Fruit fly (Drosophila melanogaster) whole organism, embryonic: Measurements from ENCODE around the gene Rad9.

Source experiments
- Atf3 ChIP-seq: fragments of 200-800 bp; sonication (Bioruptor generic); optimal IDR thresholded peaks from 3 replicates; lab custom pipeline; 2016; ENCODE audit warnings: missing biosample characterization, missing genetic modification characterization
- Atf6 ChIP-seq: fragments of 200-800 bp; sonication (Bioruptor generic); IDR thresholded peaks from 2 replicates; pipeline ENCODE4 v1.3.6; 2022; ENCODE audit warnings: missing biosample characterization, missing genetic modification characterization
- C15 ChIP-seq: fragments of 200-800 bp; sonication (Bioruptor generic); IDR thresholded peaks from 3 replicates; pipeline ENCODE4 v1.3.6; 2022; ENCODE audit warnings: missing biosample characterization, missing genetic modification characterization
- CG10543 ChIP-seq: fragments of 200-800 bp; sonication (Bioruptor generic); optimal IDR thresholded peaks from 3 replicates; lab custom pipeline; 2017; ENCODE audit warnings: missing biosample characterization, mild to moderate bottlenecking, missing genetic modification characterization, moderate library complexity
- CG10654 ChIP-seq: fragments of 200-800 bp; sonication (Bioruptor generic); optimal IDR thresholded peaks from 2 replicates; lab custom pipeline; 2016; ENCODE audit warnings: missing biosample characterization, missing genetic modification characterization
- CG11456 ChIP-seq: fragments of 200-800 bp; sonication (Bioruptor generic); IDR thresholded peaks from 3 replicates; pipeline ENCODE4 v1.3.6; 2022; ENCODE audit warnings: missing biosample characterization, missing genetic modification characterization
- CG11504 ChIP-seq: fragments of 200-800 bp; sonication (Bioruptor generic); optimal IDR thresholded peaks from 3 replicates; lab custom pipeline; 2019; ENCODE audit warnings: missing biosample characterization, mild to moderate bottlenecking, missing genetic modification characterization, moderate library complexity
- CG14014 ChIP-seq: fragments of 200-800 bp; sonication (Bioruptor generic); IDR thresholded peaks from 2 replicates; pipeline ENCODE4 v1.3.6; 2022; ENCODE audit warnings: missing biosample characterization, missing genetic modification characterization
- CG14050 ChIP-seq: fragments of 200-800 bp; sonication (Bioruptor generic); IDR thresholded peaks from 3 replicates; pipeline ENCODE4 v1.3.6; 2022; ENCODE audit warnings: missing biosample characterization, missing genetic modification characterization
- CG16813 ChIP-seq: fragments of 200-800 bp; sonication (Bioruptor generic); IDR thresholded peaks from 3 replicates; pipeline ENCODE4 v1.3.6; 2022; ENCODE audit warnings: missing biosample characterization, missing genetic modification characterization; ENCODE audit not compliant: partially characterized antibody
- CG17186 ChIP-seq: fragments of 200-800 bp; sonication (Bioruptor generic); optimal IDR thresholded peaks from 3 replicates; lab custom pipeline; 2017; ENCODE audit warnings: missing biosample characterization, missing genetic modification reagents, missing genetic modification characterization
- CG17361 ChIP-seq: fragments of 200-800 bp; sonication (Bioruptor generic); IDR thresholded peaks from 3 replicates; pipeline ENCODE4 v1.3.6; 2022; ENCODE audit warnings: missing biosample characterization, missing genetic modification characterization
- CG18764 ChIP-seq: fragments of 200-800 bp; sonication (Bioruptor generic); optimal IDR thresholded peaks from 3 replicates; lab custom pipeline; 2016; ENCODE audit warnings: missing biosample characterization, missing genetic modification characterization
- CG2889 ChIP-seq: fragments of 200-800 bp; sonication (Bioruptor generic); IDR thresholded peaks from 3 replicates; pipeline ENCODE4 v1.3.6; 2022; ENCODE audit warnings: missing biosample characterization, missing genetic modification characterization
- CG31224 ChIP-seq: fragments of 200-800 bp; sonication (Bioruptor generic); IDR thresholded peaks from 2 replicates; pipeline ENCODE4 v1.3.6; 2022; ENCODE audit warnings: missing biosample characterization, missing genetic modification characterization
- CG33557 ChIP-seq: fragments of 200-800 bp; sonication (Bioruptor generic); optimal IDR thresholded peaks from 2 replicates; lab custom pipeline; 2019; ENCODE audit warnings: missing biosample characterization, mild to moderate bottlenecking, missing genetic modification characterization, moderate library complexity
- CG4730 ChIP-seq: fragments of 200-800 bp; sonication (Bioruptor generic); IDR thresholded peaks from 2 replicates; pipeline ENCODE4 v1.3.6; 2022; ENCODE audit warnings: missing biosample characterization, missing genetic modification characterization
- CG4854 ChIP-seq: fragments of 200-800 bp; sonication (Bioruptor generic); optimal IDR thresholded peaks from 2 replicates; lab custom pipeline; 2016; ENCODE audit warnings: missing biosample characterization, missing genetic modification characterization, inconsistent platforms
- CG6765 ChIP-seq: fragments of 200-800 bp; sonication (Bioruptor generic); optimal IDR thresholded peaks from 3 replicates; lab custom pipeline; 2017; ENCODE audit warnings: missing biosample characterization, mild to moderate bottlenecking, missing genetic modification characterization
- CG7786 ChIP-seq: fragments of 200-800 bp; sonication (Bioruptor generic); optimal IDR thresholded peaks from 2 replicates; lab custom pipeline; 2016; ENCODE audit warnings: missing biosample characterization, missing genetic modification characterization
- Doc3 ChIP-seq: fragments of 200-800 bp; sonication (Bioruptor generic); IDR thresholded peaks from 3 replicates; pipeline ENCODE4 v1.3.6; 2022; ENCODE audit warnings: missing biosample characterization, missing genetic modification characterization; ENCODE audit not compliant: partially characterized antibody
- Eip74EF ChIP-seq, 2 experiments: fragments of 200-800 bp in 1 of 2; fragments of >200 bp in 1 of 2; sonication (Bioruptor generic) in 1 of 2; optimal IDR thresholded peaks; 2 replicates each; lab custom pipeline; 2017 to 2019; ENCODE audit warnings: missing biosample characterization in 2 of 2, missing genetic modification characterization in 2 of 2, mild to moderate bottlenecking in 1 of 2, moderate library complexity in 1 of 2
- Ets65A ChIP-seq: fragments of 200-800 bp; sonication (Bioruptor generic); peaks from one replicate; lab custom pipeline; 2016; ENCODE audit warnings: missing biosample characterization, missing genetic modification characterization
- Myb ChIP-seq: fragments of 200-800 bp; sonication (Bioruptor generic); optimal IDR thresholded peaks from 2 replicates; lab custom pipeline; 2016; ENCODE audit warnings: missing biosample characterization, missing genetic modification characterization
- NC2β ChIP-seq: fragments of 200-800 bp; sonication (Bioruptor generic); optimal IDR thresholded peaks from 2 replicates; lab custom pipeline; 2016; ENCODE audit warnings: missing biosample characterization, missing genetic modification characterization
- Optix ChIP-seq: fragments of 200-800 bp; sonication (Bioruptor generic); IDR thresholded peaks from 3 replicates; pipeline ENCODE4 v1.3.6; 2022; ENCODE audit warnings: missing biosample characterization, missing genetic modification characterization
- Spps ChIP-seq: fragments of 200-800 bp; sonication (Bioruptor generic); optimal IDR thresholded peaks from 2 replicates; lab custom pipeline; 2018; ENCODE audit warnings: missing biosample characterization, mild to moderate bottlenecking, missing genetic modification characterization
- Vsx1 ChIP-seq: fragments of 200-800 bp; sonication (Bioruptor generic); optimal IDR thresholded peaks from 2 replicates; lab custom pipeline; 2017; ENCODE audit warnings: missing biosample characterization, mild to moderate bottlenecking, missing genetic modification characterization, missing genetic modification reagents
- ap ChIP-seq: fragments of 200-800 bp; sonication (Bioruptor generic); IDR thresholded peaks from 2 replicates; pipeline ENCODE4 v1.3.6; 2022; ENCODE audit warnings: missing biosample characterization, missing genetic modification characterization
- ash1 ChIP-seq: fragments of 200-800 bp; sonication (Bioruptor generic); optimal IDR thresholded peaks from 2 replicates; lab custom pipeline; 2018; ENCODE audit warnings: missing biosample characterization, mild to moderate bottlenecking, missing genetic modification characterization
- cad ChIP-seq: fragments of >200 bp; optimal IDR thresholded peaks from 2 replicates; lab custom pipeline; 2017; ENCODE audit warnings: missing biosample characterization, missing genetic modification characterization
- caup ChIP-seq: fragments of 200-800 bp; sonication (Bioruptor generic); optimal IDR thresholded peaks from 3 replicates; lab custom pipeline; 2017; ENCODE audit warnings: missing biosample characterization, mild to moderate bottlenecking, missing genetic modification characterization, moderate library complexity; ENCODE audit not compliant: severe bottlenecking
- danr ChIP-seq: fragments of 200-800 bp; sonication (Bioruptor generic); IDR thresholded peaks from 2 replicates; pipeline ENCODE4 v1.3.6; 2022; ENCODE audit warnings: missing biosample characterization, missing genetic modification characterization
- dm ChIP-seq: fragments of 200-800 bp; sonication (Bioruptor generic); optimal IDR thresholded peaks from 3 replicates; lab custom pipeline; 2016; ENCODE audit warnings: missing biosample characterization, missing genetic modification characterization
- dpn ChIP-seq, 2 experiments: fragments of 200-800 bp; sonication (Bioruptor generic); optimal IDR thresholded peaks; 3 replicates each; lab custom pipeline; 2016; ENCODE audit warnings: missing biosample characterization in 2 of 2, missing genetic modification characterization in 2 of 2
- fd96Cb ChIP-seq: fragments of 200-800 bp; sonication (Bioruptor generic); optimal IDR thresholded peaks from 2 replicates; lab custom pipeline; 2018; ENCODE audit warnings: missing biosample characterization, mild to moderate bottlenecking, missing genetic modification characterization, moderate library complexity
- ftz-f1 ChIP-seq: fragments of 200-800 bp; sonication (Bioruptor generic); optimal IDR thresholded peaks from 2 replicates; lab custom pipeline; 2016; ENCODE audit warnings: missing biosample characterization, missing genetic modification characterization
- her ChIP-seq: fragments of 200-800 bp; sonication (Bioruptor generic); optimal IDR thresholded peaks from 2 replicates; lab custom pipeline; 2016; ENCODE audit warnings: missing biosample characterization, missing genetic modification characterization
- jigr1 ChIP-seq: fragments of 200-800 bp; sonication (Bioruptor generic); IDR thresholded peaks from 3 replicates; pipeline ENCODE4 v1.3.6; 2022; ENCODE audit warnings: missing biosample characterization, missing genetic modification characterization
- kay ChIP-seq: fragments of 200-800 bp; sonication (Bioruptor generic); optimal IDR thresholded peaks from 2 replicates; lab custom pipeline; 2016; ENCODE audit warnings: missing biosample characterization, missing genetic modification characterization
- odd ChIP-seq: fragments of 200-800 bp; sonication (Bioruptor generic); optimal IDR thresholded peaks from 2 replicates; lab custom pipeline; 2017; ENCODE audit warnings: missing biosample characterization, mild to moderate bottlenecking, missing genetic modification characterization
- otp ChIP-seq: fragments of 200-800 bp; sonication (Bioruptor generic); IDR thresholded peaks from 3 replicates; pipeline ENCODE4, ENCODE4 v1.3.6; 2022; ENCODE audit warnings: missing biosample characterization, missing genetic modification characterization
- peb ChIP-seq: fragments of 200-800 bp; sonication (Bioruptor generic); IDR thresholded peaks from 2 replicates; pipeline ENCODE4 v1.3.6; 2022; ENCODE audit warnings: missing biosample characterization, missing genetic modification characterization
- pfk ChIP-seq: fragments of 200-800 bp; sonication (Bioruptor generic); optimal IDR thresholded peaks from 2 replicates; lab custom pipeline; 2018; ENCODE audit warnings: missing biosample characterization, mild to moderate bottlenecking, missing genetic modification characterization, moderate library complexity
- repo ChIP-seq: fragments of 200-800 bp; sonication (Bioruptor generic); optimal IDR thresholded peaks from 2 replicates; lab custom pipeline; 2016; ENCODE audit warnings: missing biosample characterization, missing genetic modification characterization
- sens-2 ChIP-seq: fragments of 200-800 bp; sonication (Bioruptor generic); IDR thresholded peaks from 2 replicates; pipeline ENCODE4 v1.3.6; 2022; ENCODE audit warnings: missing biosample characterization, missing genetic modification characterization
- sima ChIP-seq: fragments of 200-800 bp; sonication (Bioruptor generic); optimal IDR thresholded peaks from 2 replicates; lab custom pipeline; 2016; ENCODE audit warnings: missing biosample characterization, missing genetic modification characterization
- stc ChIP-seq: fragments of 200-800 bp; sonication (Bioruptor generic); IDR thresholded peaks from 2 replicates; pipeline ENCODE4 v1.3.6; 2022; ENCODE audit warnings: missing biosample characterization, missing genetic modification characterization
- stwl ChIP-seq: fragments of 200-800 bp; sonication (Bioruptor generic); optimal IDR thresholded peaks from 3 replicates; lab custom pipeline; 2018; ENCODE audit warnings: missing biosample characterization, mild to moderate bottlenecking, missing genetic modification characterization, moderate library complexity
- trem ChIP-seq: fragments of 200-800 bp; optimal IDR thresholded peaks from 3 replicates; lab custom pipeline; 2019; ENCODE audit warnings: missing biosample characterization, mild to moderate bottlenecking, missing genetic modification characterization, moderate library complexity
- usp ChIP-seq: fragments of >200 bp; optimal IDR thresholded peaks from 2 replicates; lab custom pipeline; 2017; ENCODE audit warnings: missing biosample characterization, missing genetic modification characterization

Rad9 gene

dm6 chr3L:18822450-18823220 is 49.7 kb downstream of the Rad9 start, which contains the start of gene Cat (continued):
- TF ChIP-seq peb (GFP tag; lab: Robert Waterston, UW) (no peak), CG14014 (GFP tag; lab: Robert Waterston, UW) (peak; percentile 46; the same call in 1 of the 2 replicates), CG14050 (GFP tag; lab: Robert Waterston, UW) (no peak), trem (tag; lab: Kevin White, UChicago) (peak; percentile 52), odd (GFP tag; lab: Kevin White, UChicago) (no peak), otp (no peak), CG6765 (peak; percentile 43), kay (GFP tag; lab: Kevin White, UChicago) (no peak), pfk (GFP tag; lab: Kevin White, UChicago) (no peak), CG11504 (tag; lab: Kevin White, UChicago) (no peak), C15 (GFP tag; lab: Robert Waterston, UW) (no peak), usp (GFP tag; lab: Kevin White, UChicago) (no peak), Atf6 (no peak), Optix (no peak), dpn (GFP tag; optimal IDR thresholded peaks at IDR 0.05; lab: Kevin White, UChicago) (peak; percentile 21 to 53), Vsx1 (GFP tag; lab: Kevin White, UChicago) (no peak), ftz-f1 (GFP tag; lab: Kevin White, UChicago) (peak; percentile 73), CG18764 (GFP tag; lab: Kevin White, UChicago) (no peak), ash1 (GFP tag; lab: Kevin White, UChicago) (no peak), CG16813 (GFP tag; lab: Robert Waterston, UW) (no peak; the same call in 2 of the 3 replicates), CG17361 (GFP tag; lab: Robert Waterston, UW) (peak; percentile 58; the same call in 2 of the 3 replicates), CG7786 (GFP tag; lab: Kevin White, UChicago) (no peak), CG11456 (GFP tag; lab: Robert Waterston, UW) (no peak), sima (no peak), Eip74EF (GFP tag; optimal IDR thresholded peaks at IDR 0.05; lab: Kevin White, UChicago) (peak in 1 of 2 experiments; percentile 29), CG10543 (peak; percentile 52), repo (GFP tag; lab: Kevin White, UChicago) (no peak), ap (GFP tag; lab: Robert Waterston, UW) (no peak), cad (GFP tag; lab: Kevin White, UChicago) (peak; percentile 12), her (GFP tag; lab: Kevin White, UChicago) (peak; percentile 13), NC2β (peak; percentile 15), sens-2 (GFP tag; lab: Robert Waterston, UW) (no peak), stwl (tag; lab: Kevin White, UChicago) (peak; percentile 45), CG2889 (GFP tag; lab: Robert Waterston, UW) (no peak), Spps (no peak), danr (GFP tag; lab: Robert Waterston, UW) (no peak), CG17186 (GFP tag; lab: Kevin White, UChicago) (peak; percentile 30), Atf3 (GFP tag; lab: Kevin White, UChicago) (no peak), Doc3 (GFP tag; lab: Robert Waterston, UW) (peak; percentile 88), CG4730 (GFP tag; lab: Robert Waterston, UW) (no peak), dm (GFP tag; lab: Kevin White, UChicago) (no peak), CG10654 (GFP tag; lab: Kevin White, UChicago) (no peak), CG4854 (GFP tag; lab: Kevin White, UChicago) (no peak), fd96Cb (tag; lab: Kevin White, UChicago) (no peak), CG31224 (no peak), jigr1 (GFP tag; lab: Robert Waterston, UW) (no peak), Myb (peak; percentile 25), caup (GFP tag; lab: Kevin White, UChicago) (no peak), CG33557 (no peak), stc (no peak), Ets65A (no peak)
